Fruit fly (Drosophila melanogaster) ovary, adult (tissue): ENCODE results near the gene Mkp.

ENCODE experiments used
- CG17801 ChIP-seq: fragments of 200-800 bp; optimal IDR thresholded peaks from 2 replicates; lab custom pipeline; 2019; ENCODE audit warnings: missing biosample characterization, mild to moderate bottlenecking, missing genetic modification characterization, moderate library complexity; ENCODE audit not compliant: partially characterized antibody

Mkp gene

DNA sequence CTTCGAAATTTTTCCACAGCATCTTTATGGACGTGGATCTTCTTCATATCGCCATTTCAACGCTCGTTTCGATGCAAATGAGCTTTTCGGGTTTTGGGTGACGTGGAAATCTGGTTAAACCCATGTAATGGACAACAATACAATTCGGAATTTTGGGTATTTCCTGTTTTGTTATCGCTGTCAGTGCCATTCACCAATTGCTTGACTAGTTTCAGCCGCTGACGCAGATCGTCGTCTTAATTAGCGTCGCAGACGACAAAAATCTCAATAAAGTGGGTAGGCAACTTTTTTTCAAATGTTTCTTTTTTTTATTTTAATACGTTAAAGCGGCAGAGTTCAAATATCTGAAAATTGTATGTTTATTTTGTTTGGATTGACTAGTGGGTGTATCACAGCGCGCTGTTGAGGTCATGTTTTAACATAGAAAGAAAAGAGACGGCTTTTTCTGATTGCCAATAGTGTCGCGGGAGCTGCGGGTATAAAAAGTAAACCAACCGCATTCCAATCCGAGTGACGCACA lies 50.5 kb downstream of the Mkp start:
- no peak for TF ChIP-seq CG17801 (GFP tag; lab: Kevin White, UChicago)

DNA sequence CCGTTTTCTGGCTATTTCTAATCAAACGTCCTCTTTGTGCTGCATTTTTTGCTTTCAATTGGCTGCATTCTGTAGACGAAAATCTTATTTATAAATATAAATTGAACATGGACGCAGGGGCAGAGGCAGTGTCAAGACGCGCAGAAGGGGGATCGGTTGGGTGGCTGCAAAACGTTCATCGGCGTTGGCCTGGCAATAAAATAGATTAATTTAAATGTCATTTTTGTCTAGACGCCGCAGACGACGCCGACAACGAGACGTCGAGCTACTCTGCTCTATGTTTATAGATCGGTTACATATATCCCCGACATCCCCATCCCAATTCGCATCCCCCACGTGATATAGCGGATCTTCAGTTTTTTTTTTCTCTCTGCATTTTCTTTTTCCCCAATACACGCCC lies 51.0 kb downstream of the Mkp start:
- no peak for TF ChIP-seq CG17801 (GFP tag; lab: Kevin White, UChicago)
